Worm (Caenorhabditis elegans) whole organism, L3 larva: ENCODE results near the gene ser-1.

Source experiments
- unc-62 ChIP-seq: fragments of 150-350 bp; sonication (generic microtip); optimal IDR thresholded peaks from 4 replicates; lab custom pipeline; 2014; ENCODE audit warnings: missing biosample characterization, missing genetic modification reagents, missing genetic modification characterization
- ztf-11 ChIP-seq: fragments of 150-350 bp; optimal IDR thresholded peaks from 2 replicates; lab custom pipeline; 2014; ENCODE audit warnings: missing biosample characterization, missing genetic modification characterization

- TF ChIP-seq ztf-11 (no peak), unc-62 (no peak)
Measured at ce11 chrX:16530455-16530854, 49.1 kb upstream of the ser-1 start.
